Fruit fly (Drosophila melanogaster) whole organism, embryonic: ENCODE measurements around the gene Prosbeta2.
A peak's percentile ranks its signal among the peaks of the same experiment; 100 is the strongest.

Experiments used
- Asciz ChIP-seq: fragments of 200-800 bp; sonication (Bioruptor generic); optimal IDR thresholded peaks from 2 replicates; lab custom pipeline; 2017; ENCODE audit warnings: missing biosample characterization, mild to moderate bottlenecking, missing genetic modification characterization, missing genetic modification reagents
- C15 ChIP-seq: fragments of 200-800 bp; sonication (Bioruptor generic); IDR thresholded peaks from 3 replicates; pipeline ENCODE4 v1.3.6; 2022; ENCODE audit warnings: missing biosample characterization, missing genetic modification characterization
- CG1024 ChIP-seq: fragments of 200-800 bp; sonication (Bioruptor generic); IDR thresholded peaks from 2 replicates; pipeline ENCODE4 v1.3.6; 2022; ENCODE audit warnings: missing biosample characterization, missing genetic modification characterization
- CG10274 ChIP-seq: fragments of 200-800 bp; sonication (Bioruptor generic); optimal IDR thresholded peaks from 3 replicates; lab custom pipeline; 2017; ENCODE audit warnings: missing biosample characterization, mild to moderate bottlenecking, missing genetic modification characterization
- CG10462 ChIP-seq: fragments of 200-800 bp; sonication (Bioruptor generic); optimal IDR thresholded peaks from 2 replicates; lab custom pipeline; 2016; ENCODE audit warnings: missing biosample characterization, missing genetic modification characterization
- CG11695 ChIP-seq: fragments of 200-800 bp; sonication (Bioruptor generic); IDR thresholded peaks from 3 replicates; pipeline ENCODE4 v1.3.6; 2022; ENCODE audit warnings: missing biosample characterization, missing genetic modification characterization
- CG12744 ChIP-seq: fragments of 200-800 bp; sonication (Bioruptor generic); optimal IDR thresholded peaks from 2 replicates; lab custom pipeline; 2016; ENCODE audit warnings: missing biosample characterization, missing genetic modification characterization
- CG14050 ChIP-seq: fragments of 200-800 bp; sonication (Bioruptor generic); IDR thresholded peaks from 3 replicates; pipeline ENCODE4 v1.3.6; 2022; ENCODE audit warnings: missing biosample characterization, missing genetic modification characterization
- CG15269 ChIP-seq: fragments of 200-800 bp; sonication (Bioruptor generic); optimal IDR thresholded peaks from 2 replicates; lab custom pipeline; 2018; ENCODE audit warnings: missing biosample characterization, mild to moderate bottlenecking, missing genetic modification characterization, moderate library complexity
- CG15479 ChIP-seq: fragments of 200-800 bp; sonication (Bioruptor generic); optimal IDR thresholded peaks from 3 replicates; lab custom pipeline; 2019; ENCODE audit warnings: missing biosample characterization, mild to moderate bottlenecking, missing genetic modification characterization, moderate library complexity
- CG15601 ChIP-seq: fragments of 200-800 bp; sonication (Bioruptor generic); optimal IDR thresholded peaks from 3 replicates; lab custom pipeline; 2019; ENCODE audit warnings: missing biosample characterization, mild to moderate bottlenecking, missing genetic modification characterization, moderate library complexity
- CG17361 ChIP-seq: fragments of 200-800 bp; sonication (Bioruptor generic); IDR thresholded peaks from 3 replicates; pipeline ENCODE4 v1.3.6; 2022; ENCODE audit warnings: missing biosample characterization, missing genetic modification characterization
- CG1832 ChIP-seq: fragments of 200-800 bp; sonication (Bioruptor generic); optimal IDR thresholded peaks from 2 replicates; lab custom pipeline; 2017; ENCODE audit warnings: missing biosample characterization, mild to moderate bottlenecking, missing genetic modification characterization, inconsistent platforms
- CG2199 ChIP-seq: fragments of 200-800 bp; sonication (Bioruptor generic); IDR thresholded peaks from 3 replicates; pipeline ENCODE4 v1.3.6; 2022; ENCODE audit warnings: missing biosample characterization, missing genetic modification characterization
- CG30403 ChIP-seq: fragments of 200-800 bp; sonication (Bioruptor generic); optimal IDR thresholded peaks from 3 replicates; lab custom pipeline; 2016; ENCODE audit warnings: missing biosample characterization, missing genetic modification characterization
- CG4820 ChIP-seq: fragments of 200-800 bp; sonication (Bioruptor generic); optimal IDR thresholded peaks from 3 replicates; lab custom pipeline; 2016; ENCODE audit warnings: missing biosample characterization, missing genetic modification characterization
- CG5245 ChIP-seq: fragments of 200-800 bp; sonication (Bioruptor generic); optimal IDR thresholded peaks from 3 replicates; lab custom pipeline; 2016; ENCODE audit warnings: missing biosample characterization, missing genetic modification characterization
- CG7786 ChIP-seq: fragments of 200-800 bp; sonication (Bioruptor generic); optimal IDR thresholded peaks from 2 replicates; lab custom pipeline; 2016; ENCODE audit warnings: missing biosample characterization, missing genetic modification characterization
- CG8388 ChIP-seq: fragments of 200-800 bp; sonication (Bioruptor generic); optimal IDR thresholded peaks from 2 replicates; lab custom pipeline; 2019; ENCODE audit warnings: missing biosample characterization, mild to moderate bottlenecking, missing genetic modification characterization, moderate library complexity
- CG8765 ChIP-seq: fragments of 200-800 bp; sonication (Bioruptor generic); IDR thresholded peaks from 2 replicates; pipeline ENCODE4 v1.3.6; 2022; ENCODE audit warnings: missing biosample characterization, missing genetic modification characterization
- CHES-1-like ChIP-seq: fragments of 200-800 bp; sonication (Bioruptor generic); optimal IDR thresholded peaks from 2 replicates; lab custom pipeline; 2016; ENCODE audit warnings: missing biosample characterization, missing genetic modification characterization
- Dad ChIP-seq: fragments of 200-800 bp; sonication (Bioruptor generic); optimal IDR thresholded peaks from 3 replicates; lab custom pipeline; 2016; ENCODE audit warnings: missing biosample characterization, missing genetic modification characterization
- Dref ChIP-seq: fragments of 200-800 bp; sonication (Bioruptor generic); IDR thresholded peaks from 2 replicates; pipeline ENCODE4 v1.3.6; 2022; ENCODE audit warnings: missing biosample characterization, missing genetic modification characterization
- HHEX ChIP-seq: fragments of 200-800 bp; sonication (Bioruptor generic); optimal IDR thresholded peaks from 3 replicates; lab custom pipeline; 2017; ENCODE audit warnings: missing biosample characterization, mild to moderate bottlenecking, missing genetic modification characterization, missing genetic modification reagents
- HLH3B ChIP-seq: fragments of 200-800 bp; sonication (Bioruptor generic); IDR thresholded peaks from 2 replicates; pipeline ENCODE4 v1.3.6; 2022; ENCODE audit warnings: missing biosample characterization, missing genetic modification characterization
- HLH54F ChIP-seq: fragments of 200-800 bp; sonication (Bioruptor generic); optimal IDR thresholded peaks from 3 replicates; lab custom pipeline; 2016; ENCODE audit warnings: missing biosample characterization, missing genetic modification characterization
- HmgZ ChIP-seq: fragments of 200-800 bp; sonication (Bioruptor generic); optimal IDR thresholded peaks from 2 replicates; lab custom pipeline; 2018; ENCODE audit warnings: missing biosample characterization, mild to moderate bottlenecking, missing genetic modification characterization
- Mad ChIP-seq: fragments of 200-800 bp; sonication (Bioruptor generic); optimal IDR thresholded peaks from 2 replicates; lab custom pipeline; 2016; ENCODE audit warnings: missing biosample characterization, missing genetic modification characterization
- Nf-YA ChIP-seq: fragments of 200-800 bp; sonication (Bioruptor generic); IDR thresholded peaks from 2 replicates; pipeline ENCODE4 v1.3.6; 2022; ENCODE audit warnings: missing biosample characterization, missing genetic modification characterization
- Nf-YC ChIP-seq: fragments of 200-800 bp; optimal IDR thresholded peaks from 3 replicates; lab custom pipeline; 2019; ENCODE audit warnings: missing biosample characterization, mild to moderate bottlenecking, missing genetic modification characterization, moderate library complexity
- Rfx ChIP-seq: fragments of 200-800 bp; sonication (Bioruptor generic); IDR thresholded peaks from 2 replicates; pipeline ENCODE4 v1.3.6; 2022; ENCODE audit warnings: missing biosample characterization, missing genetic modification characterization
- Spps ChIP-seq: fragments of 200-800 bp; sonication (Bioruptor generic); optimal IDR thresholded peaks from 2 replicates; lab custom pipeline; 2018; ENCODE audit warnings: missing biosample characterization, mild to moderate bottlenecking, missing genetic modification characterization
- Sry-β ChIP-seq: fragments of 200-800 bp; sonication (Bioruptor generic); optimal IDR thresholded peaks from 2 replicates; lab custom pipeline; 2018; ENCODE audit warnings: missing biosample characterization, mild to moderate bottlenecking, missing genetic modification characterization, moderate library complexity
- Trl ChIP-seq, 3 experiments: fragments of >200 bp in 2 of 3; fragments of 200-800 bp in 1 of 3; sonication (Bioruptor generic) in 1 of 3; optimal IDR thresholded peaks; 2 replicates in 1 of 3; 3 replicates in 2 of 3; lab custom pipeline; 2016 to 2017; ENCODE audit warnings: missing biosample characterization in 1 of 3, missing genetic modification characterization in 1 of 3
- bsh ChIP-seq, 2 experiments: fragments of 200-800 bp; sonication (Bioruptor generic); optimal IDR thresholded peaks; 2 replicates each; lab custom pipeline; 2017 to 2018; ENCODE audit warnings: mild to moderate bottlenecking in 2 of 2, missing biosample characterization in 2 of 2, missing genetic modification characterization in 2 of 2, moderate library complexity in 1 of 2
- chinmo ChIP-seq: fragments of 200-800 bp; sonication (Bioruptor generic); IDR thresholded peaks from 4 replicates; pipeline ENCODE4 v1.3.6; 2022; ENCODE audit warnings: missing biosample characterization, missing genetic modification characterization; ENCODE audit not compliant: partially characterized antibody
- ci ChIP-seq: fragments of 200-800 bp; sonication (Bioruptor generic); IDR thresholded peaks from 3 replicates; pipeline ENCODE4 v1.3.6; 2022; ENCODE audit warnings: missing biosample characterization, missing genetic modification characterization
- dmrt11E ChIP-seq: fragments of 200-800 bp; sonication (Bioruptor generic); optimal IDR thresholded peaks from 3 replicates; lab custom pipeline; 2018; ENCODE audit warnings: missing biosample characterization, mild to moderate bottlenecking, missing genetic modification characterization, moderate library complexity
- exex ChIP-seq: fragments of 200-800 bp; sonication (Bioruptor generic); optimal IDR thresholded peaks from 4 replicates; lab custom pipeline; 2018; ENCODE audit warnings: missing biosample characterization, mild to moderate bottlenecking, missing genetic modification characterization, moderate library complexity
- eyg ChIP-seq: fragments of 200-800 bp; sonication (Bioruptor generic); optimal IDR thresholded peaks from 3 replicates; lab custom pipeline; 2016; ENCODE audit warnings: missing biosample characterization, missing genetic modification characterization
- gsb-n ChIP-seq: fragments of 200-800 bp; sonication (Bioruptor generic); optimal IDR thresholded peaks from 3 replicates; lab custom pipeline; 2018; ENCODE audit warnings: missing biosample characterization, mild to moderate bottlenecking, missing genetic modification characterization
- nerfin-1 ChIP-seq: fragments of 200-800 bp; sonication (Bioruptor generic); optimal IDR thresholded peaks from 3 replicates; lab custom pipeline; 2019; ENCODE audit warnings: missing biosample characterization, mild to moderate bottlenecking, missing genetic modification characterization, moderate library complexity
- nmo ChIP-seq: fragments of 200-800 bp; sonication (Bioruptor generic); optimal IDR thresholded peaks from 2 replicates; lab custom pipeline; 2018; ENCODE audit warnings: missing biosample characterization, mild to moderate bottlenecking, missing genetic modification characterization, moderate library complexity
- scrt ChIP-seq: fragments of 200-800 bp; sonication (Bioruptor generic); optimal IDR thresholded peaks from 2 replicates; lab custom pipeline; 2018; ENCODE audit warnings: missing biosample characterization, mild to moderate bottlenecking, missing genetic modification characterization, moderate library complexity
- sens ChIP-seq: fragments of 200-800 bp; sonication (Bioruptor generic); peaks from one replicate; lab custom pipeline; 2016; ENCODE audit warnings: missing biosample characterization, missing genetic modification characterization
- seq ChIP-seq: fragments of 200-800 bp; sonication (Bioruptor generic); IDR thresholded peaks from 2 replicates; pipeline ENCODE4 v1.3.6; 2022; ENCODE audit warnings: missing biosample characterization, missing genetic modification characterization
- slp2 ChIP-seq: fragments of 200-800 bp; sonication (Bioruptor generic); optimal IDR thresholded peaks from 2 replicates; lab custom pipeline; 2016; ENCODE audit warnings: missing biosample characterization, missing genetic modification characterization
- so ChIP-seq: fragments of 200-800 bp; sonication (Bioruptor generic); IDR thresholded peaks from 3 replicates; pipeline ENCODE4 v1.3.6; 2022; ENCODE audit warnings: missing biosample characterization, missing genetic modification characterization
- tin ChIP-seq: fragments of 200-800 bp; sonication (Bioruptor generic); optimal IDR thresholded peaks from 3 replicates; lab custom pipeline; 2016; ENCODE audit warnings: missing biosample characterization, missing genetic modification characterization
- twi ChIP-seq: fragments of 200-800 bp; optimal IDR thresholded peaks from 2 replicates; lab custom pipeline; 2019; ENCODE audit warnings: missing biosample characterization, mild to moderate bottlenecking, missing genetic modification characterization, moderate library complexity
- zen ChIP-seq: fragments of 200-800 bp; sonication (Bioruptor generic); optimal IDR thresholded peaks from 3 replicates; lab custom pipeline; 2018; ENCODE audit warnings: missing biosample characterization, mild to moderate bottlenecking, missing genetic modification characterization, moderate library complexity

The Prosbeta2 gene

dm6 chr3L:14982675-14983084, 17.1 kb upstream of the Prosbeta2 start, which contains the start of gene CG5114 (continued):
- TF ChIP-seq Asciz (GFP tag; lab: Kevin White, UChicago) (no peak), HLH3B (GFP tag; lab: Robert Waterston, UW) (no peak), Mad (GFP tag; lab: Kevin White, UChicago) (peak; percentile 43), CG12744 (peak; percentile 3), tin (GFP tag; lab: Kevin White, UChicago) (peak; percentile 3), slp2 (peak; percentile 15), Dref (GFP tag; lab: Robert Waterston, UW) (peak; percentile 98), CG15479 (GFP tag; lab: Kevin White, UChicago) (no peak), CG14050 (0 out of 3 replicates have a peak, but pooled peaks have one; percentile 17), twi (peak; percentile 59), ci (peak; percentile 40; the same call in 2 of the 3 replicates), C15 (GFP tag; lab: Robert Waterston, UW) (no peak), chinmo (0 out of 4 replicates have a peak, but pooled peaks have one; percentile 85), HLH54F (GFP tag; lab: Kevin White, UChicago) (peak; percentile 36), CG15601 (tag; lab: Kevin White, UChicago) (peak; percentile 6), nmo (GFP tag; lab: Kevin White, UChicago) (peak; percentile 66), CG10462 (GFP tag; lab: Kevin White, UChicago) (no peak), Spps (no peak), CG17361 (peak; percentile 28; the same call in 1 of the 3 replicates), seq (GFP tag; lab: Robert Waterston, UW) (no peak), CG8765 (GFP tag; lab: Robert Waterston, UW) (no peak), Nf-YC (tag; lab: Kevin White, UChicago) (peak; percentile 37), eyg (GFP tag; lab: Kevin White, UChicago) (peak; percentile 19), HmgZ (tag; lab: Kevin White, UChicago) (peak; percentile 80), CG11695 (GFP tag; lab: Robert Waterston, UW) (no peak; the same call in 2 of the 3 replicates), Rfx (peak; percentile 78), exex (tag; lab: Kevin White, UChicago) (peak; percentile 41), CG15269 (tag; lab: Kevin White, UChicago) (peak; percentile 23), CG1832 (GFP tag; lab: Kevin White, UChicago) (no peak), CG2199 (0 out of 3 replicates have a peak, but pooled peaks have one; percentile 15), Trl (optimal IDR thresholded peaks at IDR 0.05; lab: Kevin White, UChicago) (no peak), Trl (GFP tag; optimal IDR thresholded peaks at IDR 0.05; lab: Kevin White, UChicago) (peak; percentile 64), bsh (GFP tag; optimal IDR thresholded peaks at IDR 0.05; lab: Kevin White, UChicago) (peak in 1 of 2 experiments; percentile 17), dmrt11E (peak; percentile 1), CG5245 (GFP tag; lab: Kevin White, UChicago) (no peak), CG8388 (GFP tag; lab: Kevin White, UChicago) (peak; percentile 2), zen (tag; lab: Kevin White, UChicago) (peak; percentile 65), Nf-YA (GFP tag; lab: Robert Waterston, UW) (no peak), HHEX (GFP tag; lab: Kevin White, UChicago) (peak; percentile 24), nerfin-1 (tag; lab: Kevin White, UChicago) (peak; percentile 25), so (GFP tag; lab: Robert Waterston, UW) (no peak), Sry-β (no peak), scrt (GFP tag; lab: Kevin White, UChicago) (no peak), CG1024 (GFP tag; lab: Robert Waterston, UW) (no peak), CG30403 (GFP tag; lab: Kevin White, UChicago) (peak; percentile 50), sens (GFP tag; lab: Kevin White, UChicago) (peak; percentile 90), Dad (peak; percentile 37), CHES-1-like (GFP tag; lab: Kevin White, UChicago) (peak; percentile 50), CG10274 (no peak), CG4820 (peak; percentile 29), CG7786 (GFP tag; lab: Kevin White, UChicago) (peak; percentile 35), gsb-n (peak; percentile 39)
